Worm (Caenorhabditis elegans) whole organism, young adult: ENCODE data around the gene Y102A11A.2.
A peak's percentile ranks its signal among the peaks of the same experiment; 100 is the strongest.

ENCODE experiments used
- C17E4.6 ChIP-seq: fragments of 200-800 bp; sonication (Bioruptor generic); IDR thresholded peaks from 2 replicates; pipeline ENCODE4 v1.3.6; 2022; ENCODE audit warnings: missing genetic modification reagents, missing genetic modification characterization, missing compliant biosample characterization
- attf-5 ChIP-seq: fragments of 200-800 bp; sonication (Bioruptor generic); optimal IDR thresholded peaks from 2 replicates; lab custom pipeline; 2018; ENCODE audit warnings: mild to moderate bottlenecking, missing genetic modification characterization, missing compliant biosample characterization
- ceh-58 ChIP-seq: fragments of 200-800 bp; sonication (Bioruptor generic); IDR thresholded peaks from 2 replicates; pipeline ENCODE4 v1.3.6; 2022; ENCODE audit warnings: missing genetic modification characterization, missing compliant biosample characterization
- efl-1 ChIP-seq: fragments of 150-350 bp; optimal IDR thresholded peaks from 2 replicates; lab custom pipeline; 2014; ENCODE audit warnings: missing biosample characterization, missing genetic modification reagents, missing genetic modification characterization
- madf-8 ChIP-seq: fragments of 200-800 bp; sonication (Bioruptor generic); conservative IDR thresholded peaks from 2 replicates; pipeline ENCODE4 v1.3.6; 2022; ENCODE audit warnings: missing genetic modification reagents, missing genetic modification characterization, missing compliant biosample characterization
- pbrm-1 ChIP-seq: fragments of 200-800 bp; sonication (Bioruptor generic); IDR thresholded peaks from 2 replicates; pipeline ENCODE4 v1.3.6; 2022; ENCODE audit warnings: missing genetic modification reagents, missing genetic modification characterization, missing compliant biosample characterization
- sea-2 ChIP-seq: fragments of 200-800 bp; sonication (Bioruptor generic); IDR thresholded peaks from 2 replicates; pipeline ENCODE4 v1.3.6; 2022; ENCODE audit warnings: missing genetic modification characterization, missing compliant biosample characterization
- snpc-4 ChIP-seq, 5 experiments: fragments of 150-350 bp in 1 of 5; sonication (generic microtip) in 4 of 5; optimal IDR thresholded peaks; 2 replicates each; lab custom pipeline; 2014 to 2018; ENCODE audit warnings: missing genetic modification characterization in 5 of 5, missing biosample characterization in 3 of 5, antibody characterized with exemption in 2 of 5, mild to moderate bottlenecking in 2 of 5, missing compliant biosample characterization in 2 of 5, missing genotype in 2 of 5, moderate library complexity in 2 of 5, missing genetic modification reagents in 1 of 5
- ztf-26 ChIP-seq: sonication (generic microtip); optimal IDR thresholded peaks from 2 replicates; lab custom pipeline; 2017; ENCODE audit warnings: missing genetic modification characterization, missing compliant biosample characterization

- no peak for TF ChIP-seq snpc-4 (GFP tag; optimal IDR thresholded peaks at IDR 0.05; lab: Kevin White, UChicago)
- TF ChIP-seq snpc-4 (tag; optimal IDR thresholded peaks at IDR 0.05; lab: Kevin White, UChicago), result no peak
- peak; percentile 2 for TF ChIP-seq efl-1
- no peak for TF ChIP-seq attf-5 (GFP tag; lab: Kevin White, UChicago)
- TF ChIP-seq C17E4.6, result no peak
- TF ChIP-seq ztf-26, result no peak
- TF ChIP-seq pbrm-1 (GFP tag; lab: Robert Waterston, UW), result no peak
- TF ChIP-seq madf-8 (GFP tag; lab: Robert Waterston, UW), result no peak
- TF ChIP-seq sea-2 (GFP tag; lab: Robert Waterston, UW), result no peak
- TF ChIP-seq ceh-58 (GFP tag; lab: Robert Waterston, UW), result no peak
Observed at ce11 chrX:1989576-1989975, 36.9 kb upstream of the Y102A11A.2 start, which contains the start of gene meg-3.
